Fruit fly (Drosophila melanogaster): ENCODE measurements around the gene lok.

lok gene

DNA sequence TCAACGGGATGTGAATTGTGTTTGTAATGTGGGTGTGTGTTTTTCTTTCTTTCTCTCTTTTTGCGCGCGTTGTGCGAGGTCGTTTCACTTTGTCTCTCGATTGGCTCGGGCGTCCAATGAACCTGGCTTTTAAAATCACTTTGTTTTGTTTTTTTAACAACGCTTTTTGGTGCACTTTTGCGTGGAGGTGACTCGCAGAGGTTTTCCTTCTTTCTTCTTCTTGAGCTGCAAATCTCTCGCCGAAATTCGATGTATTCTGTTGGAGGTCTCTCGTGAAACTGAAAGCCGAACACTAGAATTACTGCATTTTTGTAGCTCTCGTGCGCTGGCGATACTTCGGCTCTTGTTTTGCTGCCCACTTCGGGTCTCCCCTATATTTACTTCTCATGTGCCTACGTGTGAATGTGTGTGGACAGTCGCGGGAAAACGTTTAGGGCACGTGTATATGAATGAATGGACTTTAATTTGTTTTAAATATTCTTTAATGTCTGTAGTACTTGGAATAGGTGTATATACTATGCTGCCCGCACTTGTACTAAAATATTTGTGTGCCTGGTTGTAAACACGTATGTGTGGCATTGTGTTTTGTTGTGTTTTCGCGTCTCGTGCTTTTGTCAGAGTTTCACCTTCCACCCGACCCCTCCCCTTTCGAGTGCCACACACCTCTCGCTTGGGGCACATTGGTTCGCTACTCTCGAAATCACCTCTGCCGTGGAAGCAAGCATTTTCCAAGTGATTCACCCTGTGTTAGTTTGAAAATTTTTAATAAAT lies 23.7 kb downstream of the lok start, which contains the start of gene fok:
fok (minus strand) TSS at position 286 of the 771 bp plus-strand sequence.
- peak; percentile 27 for TF ChIP-seq Dif (GFP tag; optimal IDR thresholded peaks at IDR 0.05; ENCODE audit: partially characterized antibody)
- TF ChIP-seq Mio (GFP tag; optimal IDR thresholded peaks at IDR 0.05) = peak; percentile 87
- TF ChIP-seq usp (GFP tag; optimal IDR thresholded peaks at IDR 0.05) = no peak
- TF ChIP-seq Hr78 (GFP tag; optimal IDR thresholded peaks at IDR 0.05) = no peak
- TF ChIP-seq sage (GFP tag; optimal IDR thresholded peaks at IDR 0.05) = peak; percentile 97
- TF ChIP-seq dmrt93B (GFP tag; optimal IDR thresholded peaks at IDR 0.05) = peak; percentile 97
- peak; percentile 67 for TF ChIP-seq Dfd (GFP tag; optimal IDR thresholded peaks at IDR 0.05)
- no peak for TF ChIP-seq pan (optimal IDR thresholded peaks at IDR 0.05)
- peak; percentile 76 for TF ChIP-seq Hr83 (GFP tag; optimal IDR thresholded peaks at IDR 0.05; ENCODE audit: poor library complexity, severe bottlenecking)
- TF ChIP-seq foxo (GFP tag; optimal IDR thresholded peaks at IDR 0.05) = peak; percentile 94 to 99
- TF ChIP-seq dsf (GFP tag; optimal IDR thresholded peaks at IDR 0.05; ENCODE audit: borderline replicate concordance) = peak; percentile 78
- peak; percentile 46 for TF ChIP-seq jim (GFP tag; optimal IDR thresholded peaks at IDR 0.05)
- no peak for TF ChIP-seq lola (GFP tag; optimal IDR thresholded peaks at IDR 0.05)
- peak; percentile 89 for TF ChIP-seq brk (GFP tag; optimal IDR thresholded peaks at IDR 0.05)
- TF ChIP-seq woc (GFP tag; optimal IDR thresholded peaks at IDR 0.05) = peak; percentile 99
- peak; percentile 98 for TF ChIP-seq Sp1 (GFP tag; optimal IDR thresholded peaks at IDR 0.05)
- TF ChIP-seq CG32264 (GFP tag; optimal IDR thresholded peaks at IDR 0.05) = peak; percentile 92
- peak; percentile 99 for TF ChIP-seq fru (GFP tag; optimal IDR thresholded peaks at IDR 0.05)
- TF ChIP-seq Jra (GFP tag; optimal IDR thresholded peaks at IDR 0.05) = peak; percentile 86
- no peak for TF ChIP-seq Vsx2 (GFP tag; optimal IDR thresholded peaks at IDR 0.05; ENCODE audit: partially characterized antibody)
- TF ChIP-seq N (GFP tag; optimal IDR thresholded peaks at IDR 0.05) = no peak
- peak; percentile 99 for TF ChIP-seq h (GFP tag; optimal IDR thresholded peaks at IDR 0.05)
- TF ChIP-seq Myc (optimal IDR thresholded peaks at IDR 0.05) = no peak
- TF ChIP-seq sv (GFP tag; optimal IDR thresholded peaks at IDR 0.05) = peak; percentile 84
- TF ChIP-seq rgr (GFP tag; optimal IDR thresholded peaks at IDR 0.05) = peak; percentile 98
- TF ChIP-seq tai (GFP tag; optimal IDR thresholded peaks at IDR 0.05) = peak; percentile 90
- peak; percentile 19 to 48 for TF ChIP-seq dl (GFP tag; optimal IDR thresholded peaks at IDR 0.05; ENCODE audit: insufficient read depth in 1 of 2, partially characterized antibody in 2 of 2)
- TF ChIP-seq HLH106 (tag; optimal IDR thresholded peaks at IDR 0.05) = peak; percentile 98
- peak; percentile 96 for TF ChIP-seq psq (GFP tag; optimal IDR thresholded peaks at IDR 0.05)
- TF ChIP-seq Hnf4 (GFP tag; optimal IDR thresholded peaks at IDR 0.05) = peak; percentile 97
- no peak for TF ChIP-seq Abd-B (GFP tag; optimal IDR thresholded peaks at IDR 0.05)
- peak; percentile 96 for TF ChIP-seq Rel (GFP tag; optimal IDR thresholded peaks at IDR 0.05)
- TF ChIP-seq Rel (tag; optimal IDR thresholded peaks at IDR 0.05) = peak; percentile 99
- peak; percentile 56 for TF ChIP-seq GATAd (GFP tag; optimal IDR thresholded peaks at IDR 0.05)
- no peak for TF ChIP-seq CrebA (GFP tag; optimal IDR thresholded peaks at IDR 0.05; ENCODE audit: borderline replicate concordance)
- peak; percentile 99 for TF ChIP-seq OdsH (GFP tag; optimal IDR thresholded peaks at IDR 0.05)
- peak; percentile 99 for TF ChIP-seq br (GFP tag; optimal IDR thresholded peaks at IDR 0.05)
- peak; percentile 99 for TF ChIP-seq ey (GFP tag; optimal IDR thresholded peaks at IDR 0.05)
- peak; percentile 98 for TF ChIP-seq CG9705 (GFP tag; optimal IDR thresholded peaks at IDR 0.05)

DNA sequence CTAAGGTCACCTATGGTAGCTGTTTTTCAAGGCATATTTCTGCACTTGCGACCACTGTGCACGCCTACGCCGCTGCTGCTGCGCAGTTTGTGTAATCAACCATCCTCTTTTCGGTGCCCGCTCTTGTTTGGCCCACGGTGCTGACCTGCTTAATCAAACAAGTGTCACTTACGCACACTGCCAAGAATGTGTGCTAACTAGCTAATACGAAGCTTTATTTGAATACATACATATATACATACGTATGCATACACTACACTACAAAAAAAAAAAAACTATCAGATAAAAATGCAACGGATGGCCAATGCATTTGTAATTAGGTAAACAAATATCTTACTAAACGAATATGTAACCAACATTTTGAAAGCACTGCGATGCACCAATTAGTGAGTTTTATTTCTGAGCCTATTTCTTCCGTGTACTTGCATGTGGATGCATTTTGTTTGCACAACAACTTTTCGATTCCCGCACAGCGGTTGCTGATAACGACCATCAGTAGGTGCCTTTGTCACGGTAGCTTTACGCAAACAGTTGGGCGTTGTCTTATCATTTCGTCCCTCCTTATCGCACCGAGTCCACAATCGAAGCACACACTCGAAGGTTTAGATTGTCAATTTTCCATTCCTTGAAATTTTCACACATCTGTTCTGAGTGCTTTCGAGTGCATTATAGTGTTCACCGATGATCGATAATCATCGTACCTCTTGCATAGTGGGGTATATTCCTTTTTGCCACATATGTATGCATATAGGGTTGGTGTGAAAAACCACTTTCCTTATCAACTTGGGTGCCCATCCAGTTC lies 25.3 kb downstream of the lok start:
- TF ChIP-seq psq (GFP tag; optimal IDR thresholded peaks at IDR 0.05) (peak; percentile 88), N (GFP tag; optimal IDR thresholded peaks at IDR 0.05) (no peak), Abd-B (GFP tag; optimal IDR thresholded peaks at IDR 0.05) (no peak), Sp1 (GFP tag; optimal IDR thresholded peaks at IDR 0.05) (peak; percentile 92), dsf (GFP tag; optimal IDR thresholded peaks at IDR 0.05; ENCODE audit: borderline replicate concordance) (peak; percentile 51), dmrt93B (GFP tag; optimal IDR thresholded peaks at IDR 0.05) (peak; percentile 81), CrebA (GFP tag; optimal IDR thresholded peaks at IDR 0.05; ENCODE audit: borderline replicate concordance) (no peak), Rel (GFP tag; optimal IDR thresholded peaks at IDR 0.05) (peak; percentile 50), Rel (tag; optimal IDR thresholded peaks at IDR 0.05) (peak; percentile 48), foxo (GFP tag; optimal IDR thresholded peaks at IDR 0.05) (peak; percentile 68 to 95), Mio (GFP tag; optimal IDR thresholded peaks at IDR 0.05) (peak; percentile 69), sage (GFP tag; optimal IDR thresholded peaks at IDR 0.05) (peak; percentile 33), lola (GFP tag; optimal IDR thresholded peaks at IDR 0.05) (no peak), brk (GFP tag; optimal IDR thresholded peaks at IDR 0.05) (peak; percentile 94), pan (optimal IDR thresholded peaks at IDR 0.05) (no peak), GATAd (GFP tag; optimal IDR thresholded peaks at IDR 0.05) (no peak), CG32264 (GFP tag; optimal IDR thresholded peaks at IDR 0.05) (peak; percentile 78), sv (GFP tag; optimal IDR thresholded peaks at IDR 0.05) (peak; percentile 87), Dfd (GFP tag; optimal IDR thresholded peaks at IDR 0.05) (peak; percentile 32), tai (GFP tag; optimal IDR thresholded peaks at IDR 0.05) (no peak), rgr (GFP tag; optimal IDR thresholded peaks at IDR 0.05) (peak; percentile 93), fru (GFP tag; optimal IDR thresholded peaks at IDR 0.05) (peak; percentile 96), Dif (GFP tag; optimal IDR thresholded peaks at IDR 0.05; ENCODE audit: partially characterized antibody) (peak; percentile 49), br (GFP tag; optimal IDR thresholded peaks at IDR 0.05) (peak; percentile 94), ey (GFP tag; optimal IDR thresholded peaks at IDR 0.05) (peak; percentile 96), OdsH (GFP tag; optimal IDR thresholded peaks at IDR 0.05) (peak; percentile 93), dl (GFP tag; optimal IDR thresholded peaks at IDR 0.05; ENCODE audit: insufficient read depth in 1 of 2, partially characterized antibody in 2 of 2) (no peak), usp (GFP tag; optimal IDR thresholded peaks at IDR 0.05) (no peak), Myc (optimal IDR thresholded peaks at IDR 0.05) (no peak), woc (GFP tag; optimal IDR thresholded peaks at IDR 0.05) (peak; percentile 63), Jra (GFP tag; optimal IDR thresholded peaks at IDR 0.05) (peak; percentile 80), Hnf4 (GFP tag; optimal IDR thresholded peaks at IDR 0.05) (peak; percentile 92), Hr83 (GFP tag; optimal IDR thresholded peaks at IDR 0.05; ENCODE audit: poor library complexity, severe bottlenecking) (peak; percentile 48), h (GFP tag; optimal IDR thresholded peaks at IDR 0.05) (peak; percentile 94), jim (GFP tag; optimal IDR thresholded peaks at IDR 0.05) (no peak), HLH106 (tag; optimal IDR thresholded peaks at IDR 0.05) (peak; percentile 80)
